Worm (Caenorhabditis elegans) whole organism, L4 larva: ENCODE measurements around the gene ZK1010.10.

Experiments
- F26F4.8 ChIP-seq: fragments of 200-800 bp; sonication (Bioruptor generic); conservative IDR thresholded peaks from 2 replicates; pipeline ENCODE4 v1.3.6; 2022; ENCODE audit warnings: missing genetic modification characterization, missing compliant biosample characterization
- F44E2.7 ChIP-seq: fragments of 200-800 bp; sonication (Bioruptor generic); IDR thresholded peaks from 2 replicates; pipeline ENCODE4 v2.1.2; 2022; ENCODE audit warnings: missing genetic modification characterization, missing compliant biosample characterization
- Y105C5A.15 ChIP-seq: fragments of 200-800 bp; sonication (Bioruptor generic); IDR thresholded peaks from 2 replicates; pipeline ENCODE4 v1.3.6; 2022; ENCODE audit warnings: missing genetic modification characterization, missing compliant biosample characterization
- ZK546.5 ChIP-seq, 2 experiments: sonication (generic microtip); optimal IDR thresholded peaks; 2 replicates each; lab custom pipeline; 2017; ENCODE audit warnings: missing biosample characterization in 2 of 2, missing genetic modification characterization in 2 of 2
- aha-1 ChIP-seq: fragments of 150-350 bp; peaks from one replicate; lab custom pipeline; 2014; ENCODE audit warnings: missing biosample characterization, missing genetic modification characterization
- arid-1 ChIP-seq: fragments of 200-800 bp; sonication (Bioruptor generic); conservative IDR thresholded peaks from 2 replicates; pipeline ENCODE4 v1.3.6; 2022; ENCODE audit warnings: missing genetic modification reagents, missing genetic modification characterization, missing compliant biosample characterization
- ceh-20 ChIP-seq: fragments of 200-800 bp; sonication (Bioruptor generic); IDR thresholded peaks from 2 replicates; pipeline ENCODE4 v1.3.6; 2022; ENCODE audit warnings: missing genetic modification reagents, missing genetic modification characterization, missing compliant biosample characterization
- ceh-28 ChIP-seq: fragments of 150-350 bp; optimal IDR thresholded peaks from 2 replicates; lab custom pipeline; 2014; ENCODE audit warnings: missing biosample characterization, missing genetic modification reagents, missing genetic modification characterization
- ceh-32 ChIP-seq: sonication (generic microtip); optimal IDR thresholded peaks from 2 replicates; lab custom pipeline; 2016; ENCODE audit warnings: mild to moderate bottlenecking, missing genetic modification characterization, missing compliant biosample characterization; ENCODE audit not compliant: poor library complexity
- ceh-44 ChIP-seq: fragments of 200-800 bp; sonication (Bioruptor generic); IDR thresholded peaks from 2 replicates; pipeline ENCODE4 v1.3.6; 2022; ENCODE audit warnings: missing genetic modification reagents, missing genetic modification characterization, missing compliant biosample characterization
- ces-1 ChIP-seq: fragments of 150-350 bp; sonication (generic microtip); optimal IDR thresholded peaks from 4 replicates; lab custom pipeline; 2014; ENCODE audit warnings: missing biosample characterization, missing genetic modification reagents, missing genetic modification characterization
- daf-16 ChIP-seq, 3 experiments: sonication (generic microtip); optimal IDR thresholded peaks; 2 replicates each; lab custom pipeline; 2016 to 2017; ENCODE audit warnings: missing genetic modification characterization in 3 of 3, missing genetic modification reagents in 3 of 3, mild to moderate bottlenecking in 2 of 3, missing compliant biosample characterization in 2 of 3, missing biosample characterization in 1 of 3, moderate library complexity in 1 of 3
- dmd-8 ChIP-seq: fragments of 200-800 bp; sonication (Bioruptor generic); IDR thresholded peaks from 2 replicates; pipeline ENCODE4 v1.3.6; 2022; ENCODE audit warnings: missing genetic modification characterization, missing compliant biosample characterization
- dve-1 ChIP-seq: sonication (generic microtip); optimal IDR thresholded peaks from 2 replicates; lab custom pipeline; 2017; ENCODE audit warnings: antibody characterized with exemption, mild to moderate bottlenecking, missing genetic modification characterization, missing compliant biosample characterization; ENCODE audit not compliant: insufficient read depth
- fos-1 ChIP-seq: fragments of 150-350 bp; optimal IDR thresholded peaks from 2 replicates; lab custom pipeline; 2014; ENCODE audit warnings: missing biosample characterization, missing genetic modification characterization
- hmg-1.1 ChIP-seq: fragments of 200-800 bp; sonication (Bioruptor generic); IDR thresholded peaks from 2 replicates; pipeline ENCODE4 v1.3.6; 2022; ENCODE audit warnings: missing genetic modification reagents, missing genetic modification characterization, missing compliant biosample characterization
- lin-1 ChIP-seq: fragments of 200-800 bp; sonication (Bioruptor generic); IDR thresholded peaks from 2 replicates; pipeline ENCODE4 v1.3.6; 2022; ENCODE audit warnings: missing genetic modification reagents, missing genetic modification characterization, missing compliant biosample characterization
- lin-13 ChIP-seq: fragments of 150-350 bp; optimal IDR thresholded peaks from 2 replicates; lab custom pipeline; 2014; ENCODE audit warnings: missing biosample characterization, missing genetic modification reagents, missing genetic modification characterization
- lin-38 ChIP-seq: fragments of 200-800 bp; sonication (Bioruptor generic); IDR thresholded peaks from 2 replicates; pipeline ENCODE4 v1.3.6; 2022; ENCODE audit warnings: missing genetic modification reagents, missing genetic modification characterization, missing compliant biosample characterization
- madf-5 ChIP-seq, 2 experiments: fragments of 200-800 bp; sonication (Bioruptor generic); IDR thresholded peaks; 2 replicates each; pipeline ENCODE4 v1.3.6; 2022; ENCODE audit warnings: missing compliant biosample characterization in 2 of 2, missing genetic modification characterization in 2 of 2
- madf-9 ChIP-seq: fragments of 200-800 bp; sonication (Bioruptor generic); conservative IDR thresholded peaks from 2 replicates; pipeline ENCODE4 v1.3.6; 2022; ENCODE audit warnings: missing genetic modification reagents, missing genetic modification characterization, missing compliant biosample characterization
- mdt-29 ChIP-seq: fragments of 200-800 bp; sonication (Bioruptor generic); IDR thresholded peaks from 2 replicates; pipeline ENCODE4 v1.3.6; 2022; ENCODE audit warnings: missing genetic modification reagents, missing genetic modification characterization, missing compliant biosample characterization
- mep-1 ChIP-seq: fragments of 150-350 bp; sonication (generic microtip); optimal IDR thresholded peaks from 3 replicates; lab custom pipeline; 2014; ENCODE audit warnings: missing biosample characterization, missing genetic modification characterization
- mes-2 ChIP-seq: sonication (generic microtip); optimal IDR thresholded peaks from 2 replicates; lab custom pipeline; 2016; ENCODE audit warnings: missing genotype, mild to moderate bottlenecking, missing genetic modification characterization, missing compliant biosample characterization; ENCODE audit not compliant: poor library complexity, severe bottlenecking
- mxl-2 ChIP-seq: fragments of 200-800 bp; sonication (Bioruptor generic); conservative IDR thresholded peaks from 2 replicates; pipeline ENCODE4 v1.3.6; 2022; ENCODE audit warnings: missing genetic modification reagents, missing genetic modification characterization, missing compliant biosample characterization
- nhr-102 ChIP-seq: sonication (generic microtip); optimal IDR thresholded peaks from 2 replicates; lab custom pipeline; 2016; ENCODE audit warnings: mild to moderate bottlenecking, missing genetic modification characterization, moderate library complexity, missing compliant biosample characterization
- nhr-237 ChIP-seq: sonication (generic microtip); optimal IDR thresholded peaks from 2 replicates; lab custom pipeline; 2017; ENCODE audit warnings: missing biosample characterization, missing genetic modification characterization
- nhr-25 ChIP-seq: sonication (generic microtip); optimal IDR thresholded peaks from 2 replicates; lab custom pipeline; 2017; ENCODE audit warnings: missing genetic modification characterization, mild to moderate bottlenecking, missing compliant biosample characterization, antibody characterized with exemption, moderate library complexity, borderline replicate concordance; ENCODE audit not compliant: insufficient read depth
- nhr-28 ChIP-seq: fragments of 150-350 bp; optimal IDR thresholded peaks from 2 replicates; lab custom pipeline; 2014; ENCODE audit warnings: missing biosample characterization, missing genetic modification characterization
- nhr-41 ChIP-seq: fragments of 200-800 bp; sonication (Bioruptor generic); IDR thresholded peaks from 2 replicates; pipeline ENCODE4 v1.3.6; 2022; ENCODE audit warnings: missing genetic modification reagents, missing genetic modification characterization, missing compliant biosample characterization
- nhr-48 ChIP-seq: sonication (generic microtip); optimal IDR thresholded peaks from 2 replicates; lab custom pipeline; 2016; ENCODE audit warnings: mild to moderate bottlenecking, missing genetic modification characterization, missing compliant biosample characterization
- nhr-76 ChIP-seq: fragments of 150-350 bp; optimal IDR thresholded peaks from 2 replicates; lab custom pipeline; 2014; ENCODE audit warnings: missing biosample characterization, missing genetic modification characterization
- nhr-77 ChIP-seq: fragments of 150-350 bp; optimal IDR thresholded peaks from 2 replicates; lab custom pipeline; 2014; ENCODE audit warnings: missing biosample characterization, missing genetic modification characterization
- pha-4 ChIP-seq, 2 experiments: fragments of 150-350 bp in 1 of 2; fragments of 200-800 bp in 1 of 2; sonication (Bioruptor generic) in 1 of 2; IDR thresholded peaks in 1 of 2; optimal IDR thresholded peaks in 1 of 2; 2 replicates each; pipeline versions ENCODE4 v1.3.6 to Lab custom; 2014 to 2022; ENCODE audit warnings: missing genetic modification characterization in 2 of 2, missing genetic modification reagents in 2 of 2, missing biosample characterization in 1 of 2, missing compliant biosample characterization in 1 of 2
- pqm-1 ChIP-seq: sonication (generic microtip); optimal IDR thresholded peaks from 2 replicates; lab custom pipeline; 2017; ENCODE audit warnings: missing biosample characterization, missing genetic modification characterization
- saeg-2 ChIP-seq: fragments of 200-800 bp; sonication (Bioruptor generic); IDR thresholded peaks from 2 replicates; pipeline ENCODE4 v1.3.6; 2022; ENCODE audit warnings: missing genetic modification reagents, missing genetic modification characterization, missing compliant biosample characterization
- set-16 ChIP-seq: fragments of 200-800 bp; sonication (Bioruptor generic); IDR thresholded peaks from 2 replicates; pipeline ENCODE4 v1.3.6; 2022; ENCODE audit warnings: missing genetic modification reagents, missing genetic modification characterization, missing compliant biosample characterization
- snpc-4 ChIP-seq: fragments of 150-350 bp; optimal IDR thresholded peaks from 2 replicates; lab custom pipeline; 2014; ENCODE audit warnings: missing biosample characterization, missing genetic modification characterization
- spr-3 ChIP-seq: fragments of 200-800 bp; sonication (Bioruptor generic); optimal IDR thresholded peaks from 2 replicates; lab custom pipeline; 2018; ENCODE audit warnings: mild to moderate bottlenecking, missing genetic modification characterization, missing compliant biosample characterization
- tra-1 ChIP-seq: fragments of 200-800 bp; sonication (Bioruptor generic); IDR thresholded peaks from 2 replicates; pipeline ENCODE4 v1.3.6; 2022; ENCODE audit warnings: missing genetic modification reagents, missing genetic modification characterization, missing compliant biosample characterization

Gene ZK1010.10

ce11 chrIII:13019547-13020098, 17.4 kb downstream of the ZK1010.10 start:
- TF ChIP-seq set-16: peak; percentile 97
- TF ChIP-seq ceh-20 (GFP tag; lab: Robert Waterston, UW): no peak
- TF ChIP-seq lin-38 (GFP tag; lab: Robert Waterston, UW): no peak
- TF ChIP-seq dmd-8 (GFP tag; lab: Robert Waterston, UW): 0 out of 2 replicates have a peak, but pooled peaks have one; percentile 7

- TF ChIP-seq hmg-1.1 (no peak), nhr-28 (tag; lab: Kevin White, UChicago) (peak; percentile 7), daf-16 (GFP tag; optimal IDR thresholded peaks at IDR 0.05; lab: Kevin White, UChicago) (no peak), daf-16 (tag; optimal IDR thresholded peaks at IDR 0.05; lab: Kevin White, UChicago) (peak; percentile 94)
- TF ChIP-seq, all 104 proteins: peak for 2
These were observed 18.6 kb downstream of the ZK1010.10 start, which contains the start of gene cyp-13A11 for ce11 chrIII:13020741-13021140. cyp-13A11 (plus strand) TSS chrIII:13021006.

- TF ChIP-seq lin-1 (GFP tag; lab: Robert Waterston, UW): no peak
- no peak for TF ChIP-seq pha-4 (GFP tag; IDR thresholded peaks at IDR 0.05; lab: Robert Waterston, UW)
- TF ChIP-seq pha-4 (tag; optimal IDR thresholded peaks at IDR 0.05; lab: Kevin White, UChicago): no peak
- no peak for TF ChIP-seq nhr-25 (tag; lab: Kevin White, UChicago)
- TF ChIP-seq nhr-48 (tag; lab: Kevin White, UChicago): no peak
- no peak for TF ChIP-seq snpc-4 (tag; lab: Kevin White, UChicago)
- no peak for TF ChIP-seq Y105C5A.15 (GFP tag; lab: Robert Waterston, UW)
- TF ChIP-seq nhr-102: peak; percentile 95
- no peak for TF ChIP-seq saeg-2 (GFP tag; lab: Robert Waterston, UW)
- TF ChIP-seq mxl-2: no peak
- TF ChIP-seq madf-9: no peak
- no peak for TF ChIP-seq arid-1
- TF ChIP-seq F44E2.7 (GFP tag; lab: Robert Waterston, UW): no peak
- no peak for TF ChIP-seq daf-16 (GFP tag; optimal IDR thresholded peaks at IDR 0.05; lab: Kevin White, UChicago)
- peak; percentile 52 for TF ChIP-seq daf-16 (tag; optimal IDR thresholded peaks at IDR 0.05; lab: Kevin White, UChicago)
- TF ChIP-seq ceh-28: no peak
- no peak for TF ChIP-seq nhr-41 (GFP tag; lab: Robert Waterston, UW)
- no peak for TF ChIP-seq set-16
- no peak for TF ChIP-seq ceh-44 (GFP tag; lab: Robert Waterston, UW)
- TF ChIP-seq nhr-28 (tag; lab: Kevin White, UChicago): peak; percentile 46
- no peak for TF ChIP-seq nhr-77 (tag; lab: Kevin White, UChicago)
- peak; percentile 49 for TF ChIP-seq pqm-1 (tag; lab: Kevin White, UChicago)
These were observed 22.1 kb downstream of the ZK1010.10 start, which contains the start of gene cyp-13A12 for ce11 chrIII:13024281-13024680. cyp-13A12 (plus strand) TSS chrIII:13024547.

- TF ChIP-seq F26F4.8 (GFP tag; lab: Robert Waterston, UW) (0 out of 2 replicates have a peak, but pooled peaks have one; percentile 58), dve-1 (tag; lab: Kevin White, UChicago) (no peak)
These were observed 25.8 kb downstream of the ZK1010.10 start for ce11 chrIII:13027949-13028348.

ce11 chrIII:13029608-13030007, 27.4 kb downstream of the ZK1010.10 start, which contains the start of gene F14F7.4:
F14F7.4 (minus strand) TSS chrIII:13029708.
- TF ChIP-seq dmd-8 (GFP tag; lab: Robert Waterston, UW) (no peak), nhr-41 (GFP tag; lab: Robert Waterston, UW) (no peak), madf-5 (GFP tag; IDR thresholded peaks at IDR 0.05; lab: Robert Waterston, UW) (no peak), arid-1 (no peak), nhr-237 (tag; lab: Kevin White, UChicago) (no peak), mdt-29 (GFP tag; lab: Robert Waterston, UW) (no peak), lin-13 (GFP tag; lab: Kevin White, UChicago) (no peak), spr-3 (GFP tag; lab: Kevin White, UChicago) (no peak), ces-1 (GFP tag; lab: Kevin White, UChicago) (no peak), tra-1 (no peak), mxl-2 (no peak), ceh-32 (no peak), ZK546.5 (tag; optimal IDR thresholded peaks at IDR 0.05; lab: Kevin White, UChicago) (no peak), nhr-76 (tag; lab: Kevin White, UChicago) (no peak), aha-1 (no peak), mep-1 (tag; lab: Kevin White, UChicago) (no peak), mes-2 (tag; lab: Kevin White, UChicago) (no peak), fos-1 (tag; lab: Kevin White, UChicago) (no peak)
